Fruit fly (Drosophila melanogaster): ENCODE results near the gene CG33177.

CG33177 gene

DNA sequence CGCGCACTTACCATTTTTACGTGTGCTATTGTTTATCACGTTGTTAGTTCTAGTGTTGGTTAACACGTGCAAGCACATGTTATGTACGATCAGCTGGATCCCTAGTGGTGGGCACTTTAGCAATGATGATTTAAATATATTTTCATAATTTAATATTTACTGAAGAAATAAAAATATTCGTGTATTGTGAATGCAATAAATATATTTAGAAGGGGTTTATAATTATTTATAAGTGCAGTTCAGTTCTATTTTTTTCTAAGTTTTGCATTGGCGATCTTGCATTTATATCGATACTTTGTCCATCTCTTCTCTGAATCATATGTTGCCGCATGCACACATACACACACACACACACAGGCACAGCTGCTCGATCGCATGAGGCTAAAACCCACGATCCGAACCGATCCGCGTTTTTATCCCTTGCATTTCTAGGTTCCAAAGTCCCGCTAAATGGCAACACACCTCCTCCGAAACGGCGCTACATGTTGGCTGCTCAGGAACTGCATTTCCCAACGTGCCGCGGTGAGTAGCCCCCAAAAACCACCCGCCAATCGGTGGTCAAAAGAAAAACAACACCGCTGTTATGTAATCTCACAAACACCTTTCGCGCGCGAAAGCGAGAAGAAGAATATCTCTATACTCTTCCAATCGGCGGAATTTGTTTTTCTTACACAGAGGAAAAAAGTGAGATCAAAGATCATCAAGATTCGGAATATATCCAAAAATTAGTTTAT lies 4.8 kb downstream of the CG33177 start, which contains the start of the genes CG15027 and Dbct (continued):
- no peak for TF ChIP-seq chn (GFP tag; optimal IDR thresholded peaks at IDR 0.05)
- TF ChIP-seq jing (GFP tag; optimal IDR thresholded peaks at IDR 0.05) = no peak
- TF ChIP-seq bcd (GFP tag; optimal IDR thresholded peaks at IDR 0.05) = peak; percentile 32
- no peak for TF ChIP-seq dati (GFP tag; IDR thresholded peaks at IDR 0.05)
- peak; percentile 64 for TF ChIP-seq CG10654 (GFP tag; optimal IDR thresholded peaks at IDR 0.05)
- TF ChIP-seq sd (tag; optimal IDR thresholded peaks at IDR 0.05) = peak; percentile 87
- TF ChIP-seq CG2202 (tag; optimal IDR thresholded peaks at IDR 0.05) = peak; percentile 33
- TF ChIP-seq CG32772 (GFP tag; IDR thresholded peaks at IDR 0.05) = peak; percentile 67
- no peak for TF ChIP-seq HLH54F (GFP tag; optimal IDR thresholded peaks at IDR 0.05)
- peak; percentile 76 for TF ChIP-seq CoRest (tag; optimal IDR thresholded peaks at IDR 0.05)
- TF ChIP-seq CG11723 (GFP tag; optimal IDR thresholded peaks at IDR 0.05) = peak; percentile 32
- TF ChIP-seq corto (GFP tag; optimal IDR thresholded peaks at IDR 0.05) = peak; percentile 55
- TF ChIP-seq row (GFP tag; IDR thresholded peaks at IDR 0.05) = peak; percentile 91
- no peak for TF ChIP-seq sr (GFP tag; IDR thresholded peaks at IDR 0.05)
- TF ChIP-seq CG8944 (GFP tag; optimal IDR thresholded peaks at IDR 0.05) = no peak
- peak; percentile 47 for TF ChIP-seq CG15601 (tag; optimal IDR thresholded peaks at IDR 0.05)
- no peak for TF ChIP-seq D (optimal IDR thresholded peaks at IDR 0.05)
- TF ChIP-seq D (GFP tag; optimal IDR thresholded peaks at IDR 0.05) = peak; percentile 30
- peak; percentile 50 for TF ChIP-seq D19A (tag; optimal IDR thresholded peaks at IDR 0.05)
- TF ChIP-seq Chrac-16 (GFP tag; optimal IDR thresholded peaks at IDR 0.05) = peak; percentile 62
- TF ChIP-seq CG32767 (GFP tag; IDR thresholded peaks at IDR 0.05) = peak; percentile 68; the same call in 1 of the 2 replicates
- TF ChIP-seq luna (GFP tag; optimal IDR thresholded peaks at IDR 0.05) = no peak
- TF ChIP-seq CG7556 (GFP tag; optimal IDR thresholded peaks at IDR 0.05) = peak; percentile 43
- TF ChIP-seq tup (GFP tag; optimal IDR thresholded peaks at IDR 0.05) = no peak
- peak; percentile 55; the same call in 1 of the 2 replicates for TF ChIP-seq MBD-R2 (GFP tag; IDR thresholded peaks at IDR 0.05)
- peak; percentile 38 for TF ChIP-seq Fer1 (GFP tag; optimal IDR thresholded peaks at IDR 0.05)
- peak; percentile 83 for TF ChIP-seq CG13424 (tag; optimal IDR thresholded peaks at IDR 0.05)
- peak; percentile 55 for TF ChIP-seq CG10147 (GFP tag; optimal IDR thresholded peaks at IDR 0.05)
- TF ChIP-seq Awh (GFP tag; IDR thresholded peaks at IDR 0.05) = 0 out of 2 replicates have a peak, but pooled peaks have one; percentile 35
- TF ChIP-seq E2f1 (GFP tag; IDR thresholded peaks at IDR 0.05) = peak; percentile 40; the same call in 1 of the 2 replicates
- TF ChIP-seq sim (GFP tag; IDR thresholded peaks at IDR 0.05) = no peak
- no peak for TF ChIP-seq zfh2 (GFP tag; optimal IDR thresholded peaks at IDR 0.05)
- no peak for TF ChIP-seq CG10565 (GFP tag; optimal IDR thresholded peaks at IDR 0.05)
- TF ChIP-seq Hmx (GFP tag; optimal IDR thresholded peaks at IDR 0.05) = no peak
- peak; percentile 39 for TF ChIP-seq CG12104 (GFP tag; optimal IDR thresholded peaks at IDR 0.05)
- TF ChIP-seq Myb (GFP tag; optimal IDR thresholded peaks at IDR 0.05) = no peak
- TF ChIP-seq ttk (GFP tag; IDR thresholded peaks at IDR 0.05) = peak; percentile 46
- TF ChIP-seq CG13296 (GFP tag; optimal IDR thresholded peaks at IDR 0.05) = peak; percentile 38
- TF ChIP-seq CG6175 (GFP tag; IDR thresholded peaks at IDR 0.05) = no peak
- TF ChIP-seq Bdp1 (GFP tag; optimal IDR thresholded peaks at IDR 0.05) = no peak
- no peak for TF ChIP-seq Atf-2 (GFP tag; optimal IDR thresholded peaks at IDR 0.05)
- TF ChIP-seq br (optimal IDR thresholded peaks at IDR 0.05) = no peak
- TF ChIP-seq grn (GFP tag; optimal IDR thresholded peaks at IDR 0.05) = no peak
- TF ChIP-seq CG2129 (GFP tag; IDR thresholded peaks at IDR 0.05; ENCODE audit: partially characterized antibody) = peak; percentile 67
- TF ChIP-seq ham (GFP tag; IDR thresholded peaks at IDR 0.05) = no peak
- TF ChIP-seq tio (GFP tag; optimal IDR thresholded peaks at IDR 0.05) = peak; percentile 24
- TF ChIP-seq nau (GFP tag; optimal IDR thresholded peaks at IDR 0.05) = peak; percentile 13
- peak; percentile 45 for TF ChIP-seq Nf-YB (GFP tag; optimal IDR thresholded peaks at IDR 0.05)
- no peak for TF ChIP-seq Camta (GFP tag; optimal IDR thresholded peaks at IDR 0.05)
- peak; percentile 41; the same call in 1 of the 2 replicates for TF ChIP-seq gt (GFP tag; IDR thresholded peaks at IDR 0.05)
- TF ChIP-seq CG3995 (GFP tag; optimal IDR thresholded peaks at IDR 0.05) = no peak

Data from whole organism, embryonic.